Worm (Caenorhabditis elegans): ENCODE results near the gene Y17G9B.5.
A peak's percentile ranks its signal among the peaks of the same experiment; 100 is the strongest.
"Not testable (repeated sequence)": the region's sequence is repeated elsewhere in the genome, so short reads cannot be mapped to it uniquely, and the experiment has no call there.

DNA sequence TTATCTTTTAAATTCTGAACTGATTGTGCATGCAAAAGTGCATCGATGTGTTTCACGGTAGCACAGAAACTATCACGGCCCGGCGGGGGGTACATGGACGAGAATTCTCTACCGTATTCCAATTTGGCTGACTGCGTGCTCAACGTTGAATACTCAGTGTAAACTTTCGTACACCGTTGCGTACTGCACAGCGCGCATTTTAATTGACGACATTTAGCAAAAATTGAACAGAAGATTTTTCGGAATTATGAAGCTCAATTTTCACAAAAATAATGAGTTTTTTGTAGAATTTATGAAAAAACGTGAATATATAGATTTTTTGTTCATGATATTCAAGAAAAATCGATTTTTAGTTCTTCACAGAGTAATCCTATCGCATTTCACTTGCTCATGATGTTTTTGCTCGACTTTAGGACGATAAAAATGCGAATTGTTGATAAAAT is 24.5 kb upstream of the Y17G9B.5 start:
- TF ChIP-seq T22C8.4 (GFP tag; IDR thresholded peaks at IDR 0.05) = peak; percentile 60
- peak; percentile 49 for TF ChIP-seq cog-1 (tag; optimal IDR thresholded peaks at IDR 0.05)
- peak; percentile 68; the same call in 1 of the 2 replicates for TF ChIP-seq klf-2 (GFP tag; conservative IDR thresholded peaks at IDR 0.05)
- TF ChIP-seq ref-1 (GFP tag; conservative IDR thresholded peaks at IDR 0.05) = 0 out of 2 replicates have a peak, but pooled peaks have one; percentile 20
- TF ChIP-seq flt-1 (GFP tag; IDR thresholded peaks at IDR 0.05) = peak; percentile 90
- TF ChIP-seq med-1 (GFP tag; optimal IDR thresholded peaks at IDR 0.05; ENCODE audit: insufficient read depth); ztf-29 (GFP tag; IDR thresholded peaks at IDR 0.05): not testable (repeated sequence)
- TF ChIP-seq tab-1 (GFP tag; IDR thresholded peaks at IDR 0.05) = 0 out of 2 replicates have a peak, but pooled peaks have one; percentile 59
- TF ChIP-seq ztf-23 (GFP tag; IDR thresholded peaks at IDR 0.05) = peak; percentile 95

All from whole organism, midembryonic.